Fruit fly (Drosophila melanogaster) whole organism: ENCODE measurements around the gene CG32767.

ENCODE experiments used
- CG8478 ChIP-seq: fragments of >200 bp; optimal IDR thresholded peaks from 2 replicates; lab custom pipeline; 2018; ENCODE audit warnings: inconsistent platforms
- Dll ChIP-seq: fragments of >200 bp; optimal IDR thresholded peaks from 2 replicates; lab custom pipeline; 2017
- EcR ChIP-seq, 2 experiments: fragments of >200 bp; optimal IDR thresholded peaks; 2 replicates each; lab custom pipeline; 2017; ENCODE audit warnings: missing biosample characterization in 2 of 2, missing genetic modification characterization in 2 of 2, missing genetic modification reagents in 2 of 2
- pan ChIP-seq: fragments of >200 bp; optimal IDR thresholded peaks from 2 replicates; lab custom pipeline; 2017
- psq ChIP-seq: fragments of >200 bp; optimal IDR thresholded peaks from 2 replicates; lab custom pipeline; 2017
- usp ChIP-seq: fragments of >200 bp; optimal IDR thresholded peaks from 2 replicates; lab custom pipeline; 2017; ENCODE audit warnings: missing biosample characterization, missing genetic modification characterization, mixed read lengths

CG32767 gene

dm6 chrX:5084146-5085085 lies at the start of gene CG32767:
TSS of gene CG32767 (minus strand) at chrX:5084768.
- TF ChIP-seq EcR (GFP tag; optimal IDR thresholded peaks at IDR 0.05; lab: Kevin White, UChicago) (no peak), psq (lab: Kevin White, UChicago) (no peak), pan (lab: Kevin White, UChicago) (no peak), usp (no peak), CG8478 (lab: Kevin White, UChicago) (no peak), Dll (lab: Kevin White, UChicago) (no peak)

- TF ChIP-seq psq (lab: Kevin White, UChicago) (no peak), Dll (lab: Kevin White, UChicago) (no peak), usp (no peak), EcR (GFP tag; optimal IDR thresholded peaks at IDR 0.05; lab: Kevin White, UChicago) (no peak), pan (lab: Kevin White, UChicago) (no peak), CG8478 (lab: Kevin White, UChicago) (no peak)
Observed at dm6 chrX:5131598-5131997, 47.0 kb upstream of the CG32767 start, which contains the start of gene Rpn13R. TSS of gene Rpn13R (plus strand) at chrX:5131898.

dm6 chrX:5113091-5113490 lies 28.5 kb upstream of the CG32767 start:
- TF ChIP-seq usp, result no peak

- TF ChIP-seq usp, result no peak
- TF ChIP-seq EcR (GFP tag; optimal IDR thresholded peaks at IDR 0.05; lab: Kevin White, UChicago), result no peak
- TF ChIP-seq CG8478 (lab: Kevin White, UChicago), result no peak
- TF ChIP-seq Dll (lab: Kevin White, UChicago), result no peak
- no peak for TF ChIP-seq psq (lab: Kevin White, UChicago)
- TF ChIP-seq pan (lab: Kevin White, UChicago), result no peak
Observed at dm6 chrX:5095620-5096019, 11.1 kb upstream of the CG32767 start.

dm6 chrX:5094387-5094786 lies 9.8 kb upstream of the CG32767 start:
- TF ChIP-seq CG8478 (lab: Kevin White, UChicago) (no peak), EcR (GFP tag; optimal IDR thresholded peaks at IDR 0.05; lab: Kevin White, UChicago) (no peak), psq (lab: Kevin White, UChicago) (no peak), pan (lab: Kevin White, UChicago) (no peak), usp (no peak), Dll (lab: Kevin White, UChicago) (no peak)

- no peak for TF ChIP-seq CG8478 (lab: Kevin White, UChicago)
Observed at dm6 chrX:5093924-5094323, 9.4 kb upstream of the CG32767 start.

dm6 chrX:5091757-5092348 lies 7.3 kb upstream of the CG32767 start:
- no peak for TF ChIP-seq usp
- TF ChIP-seq psq (lab: Kevin White, UChicago), result no peak
- TF ChIP-seq Dll (lab: Kevin White, UChicago), result no peak
- TF ChIP-seq EcR (GFP tag; optimal IDR thresholded peaks at IDR 0.05; lab: Kevin White, UChicago), result no peak
- no peak for TF ChIP-seq CG8478 (lab: Kevin White, UChicago)

- TF ChIP-seq EcR (GFP tag; optimal IDR thresholded peaks at IDR 0.05; lab: Kevin White, UChicago) (no peak), Dll (lab: Kevin White, UChicago) (no peak), psq (lab: Kevin White, UChicago) (no peak), CG8478 (lab: Kevin White, UChicago) (no peak), pan (lab: Kevin White, UChicago) (no peak), usp (no peak)
Observed at dm6 chrX:5091154-5091553, 6.6 kb upstream of the CG32767 start.

dm6 chrX:5087748-5088147 lies 3.2 kb upstream of the CG32767 start:
- no peak for TF ChIP-seq CG8478 (lab: Kevin White, UChicago)
- no peak for TF ChIP-seq pan (lab: Kevin White, UChicago)
- no peak for TF ChIP-seq psq (lab: Kevin White, UChicago)
- no peak for TF ChIP-seq EcR (GFP tag; optimal IDR thresholded peaks at IDR 0.05; lab: Kevin White, UChicago)
- no peak for TF ChIP-seq usp
- no peak for TF ChIP-seq Dll (lab: Kevin White, UChicago)

dm6 chrX:5086724-5087660 lies 2.4 kb upstream of the CG32767 start:
- no peak for TF ChIP-seq Dll (lab: Kevin White, UChicago)
- TF ChIP-seq pan (lab: Kevin White, UChicago), result no peak
- no peak for TF ChIP-seq usp
- no peak for TF ChIP-seq EcR (GFP tag; optimal IDR thresholded peaks at IDR 0.05; lab: Kevin White, UChicago)
- no peak for TF ChIP-seq psq (lab: Kevin White, UChicago)
- no peak for TF ChIP-seq CG8478 (lab: Kevin White, UChicago)

- peak; percentile 87 for TF ChIP-seq Dll (lab: Kevin White, UChicago)
- no peak for TF ChIP-seq usp
Observed at dm6 chrX:5085964-5086707, 1.6 kb upstream of the CG32767 start.
